Fruit fly (Drosophila melanogaster) whole organism, wandering third instar larva: Measurements from ENCODE around the gene CG43335.

ENCODE experiments used
- Abd-B ChIP-seq: fragments of >200 bp; optimal IDR thresholded peaks from 2 replicates; lab custom pipeline; 2017; ENCODE audit warnings: missing biosample characterization, missing genetic modification characterization
- CG32264 ChIP-seq: fragments of 200-800 bp; sonication (Bioruptor generic); optimal IDR thresholded peaks from 2 replicates; lab custom pipeline; 2016; ENCODE audit warnings: missing biosample characterization, missing genetic modification characterization
- CG9705 ChIP-seq: fragments of 200-800 bp; sonication (Bioruptor generic); optimal IDR thresholded peaks from 2 replicates; lab custom pipeline; 2018; ENCODE audit warnings: missing biosample characterization, mild to moderate bottlenecking, missing genetic modification characterization
- CrebA ChIP-seq: fragments of 200-800 bp; sonication (Bioruptor generic); optimal IDR thresholded peaks from 2 replicates; lab custom pipeline; 2016; ENCODE audit warnings: missing biosample characterization, mild to moderate bottlenecking, missing genetic modification characterization, borderline replicate concordance
- Dfd ChIP-seq: fragments of >200 bp; optimal IDR thresholded peaks from 2 replicates; lab custom pipeline; 2017; ENCODE audit warnings: missing biosample characterization, missing genetic modification characterization
- Dif ChIP-seq: fragments of 200-275, 200-300 bp; sonication (Bioruptor generic); optimal IDR thresholded peaks from 2 replicates; lab custom pipeline; 2018; ENCODE audit warnings: missing biosample characterization, missing genetic modification characterization; ENCODE audit not compliant: partially characterized antibody
- GATAd ChIP-seq: sonication (Bioruptor generic); optimal IDR thresholded peaks from 2 replicates; lab custom pipeline; 2016; ENCODE audit warnings: missing biosample characterization, missing genetic modification characterization
- HLH106 ChIP-seq: fragments of 200-800 bp; optimal IDR thresholded peaks from 3 replicates; lab custom pipeline; 2019; ENCODE audit warnings: missing biosample characterization, mild to moderate bottlenecking, missing genetic modification characterization, moderate library complexity
- Hnf4 ChIP-seq: fragments of 200-800 bp; sonication (Bioruptor generic); optimal IDR thresholded peaks from 2 replicates; lab custom pipeline; 2016; ENCODE audit warnings: missing biosample characterization, mild to moderate bottlenecking, missing genetic modification characterization
- Hr78 ChIP-seq: fragments of >200 bp; optimal IDR thresholded peaks from 2 replicates; lab custom pipeline; 2017; ENCODE audit warnings: missing biosample characterization, missing genetic modification characterization
- Hr83 ChIP-seq: fragments of 200-300 bp; sonication (Bioruptor generic); optimal IDR thresholded peaks from 2 replicates; lab custom pipeline; 2016; ENCODE audit warnings: missing biosample characterization, mild to moderate bottlenecking, missing genetic modification characterization, moderate library complexity; ENCODE audit not compliant: poor library complexity, severe bottlenecking
- Jra ChIP-seq: sonication (Bioruptor generic); optimal IDR thresholded peaks from 2 replicates; lab custom pipeline; 2016; ENCODE audit warnings: missing biosample characterization, missing genetic modification characterization
- Mio ChIP-seq: sonication (Bioruptor generic); optimal IDR thresholded peaks from 2 replicates; lab custom pipeline; 2016; ENCODE audit warnings: missing biosample characterization, missing genetic modification characterization
- Myc ChIP-seq: fragments of >200 bp; optimal IDR thresholded peaks from 2 replicates; lab custom pipeline; 2017
- N ChIP-seq: fragments of >200 bp; optimal IDR thresholded peaks from 2 replicates; lab custom pipeline; 2018; ENCODE audit warnings: missing biosample characterization, missing external identifiers, missing genetic modification characterization
- OdsH ChIP-seq: fragments of 200-800 bp; sonication (Bioruptor generic); optimal IDR thresholded peaks from 2 replicates; lab custom pipeline; 2016; ENCODE audit warnings: missing biosample characterization, mild to moderate bottlenecking, missing genetic modification characterization
- Rel ChIP-seq, 2 experiments: fragments of 200-800 bp; sonication (Bioruptor generic) in 1 of 2; optimal IDR thresholded peaks; 2 replicates in 1 of 2; 3 replicates in 1 of 2; lab custom pipeline; 2016 to 2019; ENCODE audit warnings: mild to moderate bottlenecking in 2 of 2, missing biosample characterization in 2 of 2, missing genetic modification characterization in 2 of 2, moderate library complexity in 1 of 2
- Sp1 ChIP-seq: fragments of 200-800 bp; sonication (Bioruptor generic); optimal IDR thresholded peaks from 3 replicates; lab custom pipeline; 2019; ENCODE audit warnings: missing biosample characterization, mild to moderate bottlenecking, missing genetic modification characterization, moderate library complexity
- Vsx2 ChIP-seq: fragments of 200-300, 225-300 bp; sonication (Bioruptor generic); optimal IDR thresholded peaks from 2 replicates; lab custom pipeline; 2018; ENCODE audit warnings: missing biosample characterization, missing genetic modification characterization; ENCODE audit not compliant: partially characterized antibody
- br ChIP-seq: fragments of 200-800 bp; sonication (Bioruptor generic); optimal IDR thresholded peaks from 2 replicates; lab custom pipeline; 2016; ENCODE audit warnings: missing biosample characterization, missing genetic modification characterization
- brk ChIP-seq: fragments of 200-800 bp; sonication (Bioruptor generic); optimal IDR thresholded peaks from 2 replicates; lab custom pipeline; 2016; ENCODE audit warnings: missing biosample characterization, mild to moderate bottlenecking, missing genetic modification characterization
- dl ChIP-seq, 2 experiments: fragments of 175-275, 200-275 bp in 1 of 2; fragments of 200-275 bp in 1 of 2; sonication (Bioruptor generic); optimal IDR thresholded peaks; lab custom pipeline; 2018; ENCODE audit warnings: mild to moderate bottlenecking in 2 of 2, missing biosample characterization in 2 of 2, missing genetic modification characterization in 2 of 2, moderate library complexity in 2 of 2; ENCODE audit not compliant: partially characterized antibody in 2 of 2, insufficient read depth in 1 of 2
- dmrt93B ChIP-seq: fragments of 200-800 bp; sonication (Bioruptor generic); optimal IDR thresholded peaks from 2 replicates; lab custom pipeline; 2018; ENCODE audit warnings: missing biosample characterization, mild to moderate bottlenecking, missing genetic modification characterization
- dsf ChIP-seq: sonication (Bioruptor generic); optimal IDR thresholded peaks from 2 replicates; lab custom pipeline; 2016; ENCODE audit warnings: missing biosample characterization, missing genetic modification characterization, borderline replicate concordance
- ey ChIP-seq: fragments of 200-800 bp; sonication (Bioruptor generic); optimal IDR thresholded peaks from 2 replicates; lab custom pipeline; 2016; ENCODE audit warnings: missing biosample characterization, missing genetic modification characterization
- foxo ChIP-seq, 2 experiments: fragments of 200-800 bp; sonication (Bioruptor generic); optimal IDR thresholded peaks; 2 replicates in 1 of 2; 3 replicates in 1 of 2; lab custom pipeline; 2016 to 2017; ENCODE audit warnings: missing biosample characterization in 2 of 2, missing genetic modification characterization in 2 of 2
- fru ChIP-seq: fragments of 200-800 bp; sonication (Bioruptor generic); optimal IDR thresholded peaks from 3 replicates; lab custom pipeline; 2016; ENCODE audit warnings: missing biosample characterization, mild to moderate bottlenecking, missing genetic modification characterization
- h ChIP-seq: fragments of 200-800 bp; sonication (Bioruptor generic); optimal IDR thresholded peaks from 3 replicates; lab custom pipeline; 2016; ENCODE audit warnings: missing biosample characterization, mild to moderate bottlenecking, missing genetic modification characterization
- jim ChIP-seq: fragments of 175-275, 200-325 bp; sonication (Bioruptor generic); optimal IDR thresholded peaks from 2 replicates; lab custom pipeline; 2016; ENCODE audit warnings: missing biosample characterization, mild to moderate bottlenecking, missing genetic modification characterization
- lola ChIP-seq: fragments of >200 bp; optimal IDR thresholded peaks from 2 replicates; lab custom pipeline; 2017; ENCODE audit warnings: missing biosample characterization, missing genetic modification characterization
- pan ChIP-seq: fragments of >200 bp; optimal IDR thresholded peaks from 2 replicates; lab custom pipeline; 2017
- psq ChIP-seq: fragments of 200-800 bp; sonication (Bioruptor generic); optimal IDR thresholded peaks from 3 replicates; lab custom pipeline; 2017; ENCODE audit warnings: missing biosample characterization, mild to moderate bottlenecking, missing genetic modification characterization, moderate library complexity
- rgr ChIP-seq: fragments of 200-800 bp; sonication (Bioruptor generic); optimal IDR thresholded peaks from 3 replicates; lab custom pipeline; 2016; ENCODE audit warnings: missing biosample characterization, mild to moderate bottlenecking, missing genetic modification characterization
- sage ChIP-seq: fragments of 200-800 bp; sonication (Bioruptor generic); optimal IDR thresholded peaks from 2 replicates; lab custom pipeline; 2016; ENCODE audit warnings: missing biosample characterization, mild to moderate bottlenecking, missing genetic modification characterization
- sv ChIP-seq: fragments of 200-800 bp; sonication (Bioruptor generic); optimal IDR thresholded peaks from 3 replicates; lab custom pipeline; 2016; ENCODE audit warnings: missing biosample characterization, missing genetic modification characterization
- tai ChIP-seq: sonication (Bioruptor generic); optimal IDR thresholded peaks from 2 replicates; lab custom pipeline; 2016; ENCODE audit warnings: missing biosample characterization, missing genetic modification characterization
- usp ChIP-seq: fragments of >200 bp; optimal IDR thresholded peaks from 2 replicates; lab custom pipeline; 2017; ENCODE audit warnings: missing biosample characterization, missing genetic modification characterization
- woc ChIP-seq: sonication (Bioruptor generic); optimal IDR thresholded peaks from 2 replicates; lab custom pipeline; 2016; ENCODE audit warnings: missing biosample characterization, mild to moderate bottlenecking, missing genetic modification characterization

The CG43335 gene

DNA sequence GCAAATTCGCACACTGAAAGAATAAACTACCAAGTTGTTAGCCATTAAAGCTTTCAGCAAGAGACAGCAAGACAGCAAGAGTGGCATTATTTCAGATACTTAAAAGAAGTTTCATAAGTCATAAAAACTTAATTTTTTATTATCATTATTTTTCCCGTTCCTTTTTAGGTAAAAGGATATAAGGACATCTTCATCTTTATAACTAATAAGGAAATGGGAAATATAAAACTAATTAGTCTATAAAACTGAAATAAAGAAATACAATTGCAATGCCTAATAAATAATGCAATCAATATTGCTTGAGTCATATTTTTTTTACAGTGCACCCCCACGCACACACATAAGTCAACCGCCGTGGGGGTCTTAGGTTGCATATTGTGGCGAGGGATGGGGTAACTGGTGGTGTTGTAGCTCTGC, 39.2 kb upstream of the CG43335 start:
- TF ChIP-seq Hnf4 (GFP tag; lab: Kevin White, UChicago) (no peak), sage (GFP tag; lab: Kevin White, UChicago) (no peak), h (GFP tag; lab: Kevin White, UChicago) (peak; percentile 37), HLH106 (tag; lab: Kevin White, UChicago) (peak; percentile 38), OdsH (peak; percentile 46), fru (GFP tag; lab: Kevin White, UChicago) (peak; percentile 55), br (GFP tag; lab: Kevin White, UChicago) (peak; percentile 24), N (no peak), CG32264 (peak; percentile 5), CG9705 (GFP tag; lab: Kevin White, UChicago) (no peak), sv (GFP tag; lab: Kevin White, UChicago) (no peak), dmrt93B (peak; percentile 36), usp (GFP tag; lab: Kevin White, UChicago) (no peak), jim (GFP tag; lab: Kevin White, UChicago) (no peak), woc (GFP tag; lab: Kevin White, UChicago) (no peak), brk (GFP tag; lab: Kevin White, UChicago) (no peak), tai (GFP tag; lab: Kevin White, UChicago) (no peak), ey (GFP tag; lab: Kevin White, UChicago) (peak; percentile 38), foxo (GFP tag; optimal IDR thresholded peaks at IDR 0.05; lab: Kevin White, UChicago) (peak in 1 of 2 experiments; percentile 55), dsf (GFP tag; lab: Kevin White, UChicago) (no peak), Dfd (GFP tag; lab: Kevin White, UChicago) (no peak), CrebA (no peak), dl (GFP tag; optimal IDR thresholded peaks at IDR 0.05; lab: Kevin White, UChicago; ENCODE audit: insufficient read depth in 1 of 2, partially characterized antibody in 2 of 2) (no peak), Hr78 (GFP tag; lab: Kevin White, UChicago) (no peak), rgr (GFP tag; lab: Kevin White, UChicago) (peak; percentile 19), Myc (lab: Kevin White, UChicago) (no peak), Jra (no peak), pan (lab: Kevin White, UChicago) (no peak), Mio (no peak), Rel (GFP tag; optimal IDR thresholded peaks at IDR 0.05; lab: Kevin White, UChicago) (no peak), Rel (tag; optimal IDR thresholded peaks at IDR 0.05; lab: Kevin White, UChicago) (no peak), GATAd (GFP tag; lab: Kevin White, UChicago) (no peak), Hr83 (GFP tag; lab: Kevin White, UChicago) (no peak), Abd-B (GFP tag; lab: Kevin White, UChicago) (no peak), Vsx2 (no peak), Sp1 (GFP tag; lab: Kevin White, UChicago) (peak; percentile 51), lola (GFP tag; lab: Kevin White, UChicago) (no peak), Dif (GFP tag; lab: Kevin White, UChicago) (no peak), psq (GFP tag; lab: Kevin White, UChicago) (peak; percentile 46)

dm6 chr3R:15600138-15600537, 35.1 kb upstream of the CG43335 start:
- TF ChIP-seq CG9705 (GFP tag; lab: Kevin White, UChicago): no peak
- no peak for TF ChIP-seq Dfd (GFP tag; lab: Kevin White, UChicago)
- TF ChIP-seq CrebA: no peak
- TF ChIP-seq woc (GFP tag; lab: Kevin White, UChicago): no peak
- TF ChIP-seq GATAd (GFP tag; lab: Kevin White, UChicago): no peak
- TF ChIP-seq Hr83 (GFP tag; lab: Kevin White, UChicago): no peak
- TF ChIP-seq sage (GFP tag; lab: Kevin White, UChicago): no peak
- no peak for TF ChIP-seq dmrt93B
- no peak for TF ChIP-seq HLH106 (tag; lab: Kevin White, UChicago)
- TF ChIP-seq, all 38 proteins: peak for 0
